Worm (Caenorhabditis elegans) whole organism, L4/young adult: ENCODE measurements around the gene ZK686.2.

ENCODE experiments used
- W03F9.2 ChIP-seq: fragments of 150-350 bp; optimal IDR thresholded peaks from 2 replicates; lab custom pipeline; 2014; ENCODE audit warnings: missing biosample characterization, missing genetic modification characterization
- him-1 ChIP-seq: sonication (generic microtip); optimal IDR thresholded peaks from 2 replicates; lab custom pipeline; 2016; ENCODE audit warnings: missing genotype, missing genetic modification reagents, missing genetic modification characterization, missing compliant biosample characterization

DNA sequence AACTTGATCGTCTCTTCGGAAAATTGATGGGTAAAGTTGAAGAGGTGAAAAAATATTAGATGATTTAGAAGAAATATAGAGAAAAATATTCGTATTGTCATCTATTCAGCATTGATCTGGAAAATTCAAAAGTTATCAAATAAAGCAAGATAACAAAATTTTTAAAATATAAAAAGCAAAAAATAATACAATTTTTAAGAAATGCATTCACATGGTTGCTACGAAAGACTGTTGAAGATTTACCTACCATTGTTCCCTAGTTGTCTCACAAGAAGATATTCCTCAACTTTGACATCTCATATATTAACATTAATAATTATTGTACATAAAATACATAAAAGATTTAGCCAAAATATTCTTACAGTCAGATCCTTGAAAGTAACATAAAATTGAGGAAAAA is 11.5 kb downstream of the ZK686.2 start, which contains the start of gene cdh-3:
- no peak for TF ChIP-seq him-1 (tag; lab: Kevin White, UChicago)
- TF ChIP-seq W03F9.2 (tag; lab: Kevin White, UChicago) = no peak
